Worm (Caenorhabditis elegans): ENCODE results near the gene nas-32.

Gene nas-32

DNA sequence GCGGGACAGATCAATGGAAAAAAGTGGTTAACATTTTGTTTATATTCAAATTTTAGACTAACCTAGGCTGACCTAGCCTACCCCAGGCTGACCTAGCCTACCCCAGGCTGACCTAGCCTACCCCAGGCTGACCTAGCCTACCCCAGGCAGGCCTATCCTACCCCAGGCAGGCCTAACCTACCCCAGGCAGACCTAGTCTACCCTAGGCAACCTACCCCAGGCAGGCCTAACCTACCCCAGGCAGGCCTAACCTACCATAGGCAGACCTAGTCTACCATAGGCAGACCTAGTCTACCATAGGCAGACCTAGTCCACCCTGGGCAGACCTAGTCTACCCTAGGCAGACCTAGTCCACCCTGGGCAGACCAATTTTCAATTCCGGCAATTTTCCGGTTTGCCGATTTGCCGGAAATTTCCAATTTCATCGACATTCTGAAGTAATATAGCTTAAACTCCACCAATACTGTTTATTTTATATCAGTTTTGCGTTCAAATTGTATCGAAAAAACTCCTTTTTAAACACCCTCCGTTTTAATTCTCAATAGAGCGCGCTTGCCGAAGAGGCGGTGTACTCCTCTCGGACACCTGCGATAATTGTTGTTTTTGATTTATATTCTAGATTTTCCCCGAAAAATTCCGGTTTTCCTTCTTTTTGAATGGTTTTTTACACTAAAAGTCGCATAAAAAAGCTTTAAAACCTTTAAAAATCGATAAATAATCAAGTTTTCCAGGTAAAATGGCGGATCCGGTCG is 5.4 kb upstream of the nas-32 start, which contains the start of gene trm-2A:
Gene trm-2A, plus strand, starts transcription at position 732 of the 752 bp plus-strand sequence.
- TF ChIP-seq ztf-4 (tag; optimal IDR thresholded peaks at IDR 0.05) (no peak), ceh-82 (tag; optimal IDR thresholded peaks at IDR 0.05) (peak; percentile 8), nhr-67 (tag; optimal IDR thresholded peaks at IDR 0.05) (no peak), hmg-11 (tag; optimal IDR thresholded peaks at IDR 0.05) (peak; percentile 58), nhr-43 (tag; optimal IDR thresholded peaks at IDR 0.05; ENCODE audit: poor library complexity, severe bottlenecking) (peak; percentile 43), snpc-4 (tag; optimal IDR thresholded peaks at IDR 0.05) (peak; percentile 70), unc-39 (tag; optimal IDR thresholded peaks at IDR 0.05) (no peak), sea-2 (GFP tag; optimal IDR thresholded peaks at IDR 0.05) (no peak), tbx-2 (tag; optimal IDR thresholded peaks at IDR 0.05) (peak; percentile 4), ceh-28 (tag; optimal IDR thresholded peaks at IDR 0.05) (peak; percentile 47), eor-1 (tag; optimal IDR thresholded peaks at IDR 0.05) (no peak), pha-4 (tag; optimal IDR thresholded peaks at IDR 0.05) (peak; percentile 91), elt-2 (tag; optimal IDR thresholded peaks at IDR 0.05) (peak; percentile 33), ceh-16 (tag; optimal IDR thresholded peaks at IDR 0.05) (no peak), ztf-11 (tag; optimal IDR thresholded peaks at IDR 0.05) (no peak), skn-1 (tag; optimal IDR thresholded peaks at IDR 0.05) (peak; percentile 34), R02D3.7 (tag; optimal IDR thresholded peaks at IDR 0.05) (peak; percentile 37), nhr-23 (tag; optimal IDR thresholded peaks at IDR 0.05) (peak; percentile 85), nfya-1 (tag; optimal IDR thresholded peaks at IDR 0.05; ENCODE audit: insufficient read depth) (peak; percentile 81), aly-2 (tag; optimal IDR thresholded peaks at IDR 0.05) (no peak), zag-1 (tag; optimal IDR thresholded peaks at IDR 0.05) (no peak), fkh-10 (GFP tag; optimal IDR thresholded peaks at IDR 0.05) (peak; percentile 38), pqm-1 (tag; optimal IDR thresholded peaks at IDR 0.05) (peak; percentile 24), nhr-77 (tag; optimal IDR thresholded peaks at IDR 0.05) (no peak), ceh-9 (tag; optimal IDR thresholded peaks at IDR 0.05) (no peak), nhr-11 (tag; optimal IDR thresholded peaks at IDR 0.05) (no peak), lin-39 (tag; optimal IDR thresholded peaks at IDR 0.05) (peak; percentile 66), ama-1 (optimal IDR thresholded peaks at IDR 0.05) (peak; percentile 50), nhr-25 (tag; optimal IDR thresholded peaks at IDR 0.05) (peak; percentile 56), egl-27 (tag; optimal IDR thresholded peaks at IDR 0.05) (no peak), mdl-1 (tag; optimal IDR thresholded peaks at IDR 0.05) (no peak), fkh-2 (tag; optimal IDR thresholded peaks at IDR 0.05) (no peak), lin-15B (tag; optimal IDR thresholded peaks at IDR 0.05) (peak; percentile 74)

DNA sequence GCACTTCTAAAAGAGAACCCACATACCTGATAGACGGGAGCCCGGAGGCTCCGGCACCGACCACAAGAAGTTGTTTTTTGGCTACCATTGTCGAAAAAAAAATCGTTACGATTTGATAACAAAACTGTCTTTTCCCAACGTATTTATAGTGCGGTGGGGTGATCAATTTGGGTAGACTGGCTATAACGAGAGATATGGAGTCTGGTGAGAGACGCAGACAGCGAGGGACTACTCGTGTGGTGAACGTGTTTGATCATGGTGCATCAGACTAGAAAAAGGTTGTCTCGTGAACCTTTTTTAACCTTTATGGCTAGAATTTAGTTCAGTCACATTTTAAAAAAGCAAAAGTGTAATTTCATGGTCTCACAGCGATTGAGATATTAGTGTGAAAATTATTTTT is 4.5 kb upstream of the nas-32 start, which contains the start of gene fmo-5:
Gene fmo-5, minus strand, starts transcription at position 206 of the 400 bp plus-strand sequence.
- TF ChIP-seq snpc-4 (tag; optimal IDR thresholded peaks at IDR 0.05) (no peak), nhr-23 (tag; optimal IDR thresholded peaks at IDR 0.05) (peak; percentile 10), fkh-2 (tag; optimal IDR thresholded peaks at IDR 0.05) (no peak), mdl-1 (tag; optimal IDR thresholded peaks at IDR 0.05) (peak; percentile 51), pqm-1 (tag; optimal IDR thresholded peaks at IDR 0.05) (peak; percentile 42), nhr-76 (tag; optimal IDR thresholded peaks at IDR 0.05) (peak; percentile 31), lin-15B (tag; optimal IDR thresholded peaks at IDR 0.05) (peak; percentile 5), elt-2 (tag; optimal IDR thresholded peaks at IDR 0.05) (peak; percentile 59), nhr-77 (tag; optimal IDR thresholded peaks at IDR 0.05) (no peak), egl-5 (tag; optimal IDR thresholded peaks at IDR 0.05) (no peak), nhr-25 (tag; optimal IDR thresholded peaks at IDR 0.05) (peak; percentile 30), nhr-43 (tag; optimal IDR thresholded peaks at IDR 0.05; ENCODE audit: poor library complexity, severe bottlenecking) (peak; percentile 52)

ce11 chrV:893437-894018 is 5.5 kb downstream of the nas-32 start, which contains the start of the genes srlf-23 and srlf-20:
Gene srlf-23 (minus strand): TSS chrV:893537.
Gene srlf-20 (plus strand): TSS chrV:893968.
- TF ChIP-seq nhr-12 (tag; optimal IDR thresholded peaks at IDR 0.05) = no peak
- no peak for TF ChIP-seq fos-1 (tag; optimal IDR thresholded peaks at IDR 0.05)
- no peak for TF ChIP-seq ceh-28 (tag; optimal IDR thresholded peaks at IDR 0.05)
- TF ChIP-seq eor-1 (tag; optimal IDR thresholded peaks at IDR 0.05) = no peak
- TF ChIP-seq nhr-77 (tag; optimal IDR thresholded peaks at IDR 0.05) = no peak
